Fruit fly (Drosophila melanogaster) whole organism, embryonic: ENCODE results near the gene CG1463.

Source experiments
- Awh ChIP-seq: fragments of 200-800 bp; sonication (Bioruptor generic); IDR thresholded peaks from 2 replicates; pipeline ENCODE4, ENCODE4 v1.3.6; 2022; ENCODE audit warnings: missing biosample characterization, missing genetic modification characterization
- CG10209 ChIP-seq: fragments of 200-800 bp; sonication (Bioruptor generic); optimal IDR thresholded peaks from 3 replicates; lab custom pipeline; 2017; ENCODE audit warnings: missing biosample characterization, mild to moderate bottlenecking, missing genetic modification characterization, missing genetic modification reagents
- CG11247 ChIP-seq: fragments of 200-800 bp; sonication (Bioruptor generic); IDR thresholded peaks from 2 replicates; pipeline ENCODE4 v1.3.6; 2022; ENCODE audit warnings: missing biosample characterization, missing genetic modification characterization
- CG12071 ChIP-seq: fragments of 200-800 bp; sonication (Bioruptor generic); optimal IDR thresholded peaks from 3 replicates; lab custom pipeline; 2018; ENCODE audit warnings: missing biosample characterization, mild to moderate bottlenecking, missing genetic modification characterization
- CG12155 ChIP-seq: fragments of 200-800 bp; sonication (Bioruptor generic); optimal IDR thresholded peaks from 3 replicates; lab custom pipeline; 2016; ENCODE audit warnings: missing biosample characterization, missing genetic modification characterization
- CG12942 ChIP-seq: fragments of 200-800 bp; sonication (Bioruptor generic); optimal IDR thresholded peaks from 3 replicates; lab custom pipeline; 2016; ENCODE audit warnings: missing biosample characterization, missing genetic modification characterization
- CG14965 ChIP-seq: fragments of 200-800 bp; sonication (Bioruptor generic); optimal IDR thresholded peaks from 2 replicates; lab custom pipeline; 2016; ENCODE audit warnings: missing biosample characterization, missing genetic modification characterization, borderline replicate concordance
- CG15269 ChIP-seq: fragments of 200-800 bp; sonication (Bioruptor generic); optimal IDR thresholded peaks from 2 replicates; lab custom pipeline; 2018; ENCODE audit warnings: missing biosample characterization, mild to moderate bottlenecking, missing genetic modification characterization, moderate library complexity
- CG15601 ChIP-seq: fragments of 200-800 bp; sonication (Bioruptor generic); optimal IDR thresholded peaks from 3 replicates; lab custom pipeline; 2019; ENCODE audit warnings: missing biosample characterization, mild to moderate bottlenecking, missing genetic modification characterization, moderate library complexity
- CG16779 ChIP-seq: fragments of 200-800 bp; sonication (Bioruptor generic); IDR thresholded peaks from 2 replicates; pipeline ENCODE4 v1.3.6; 2022; ENCODE audit warnings: missing biosample characterization, missing genetic modification characterization
- CG16815 ChIP-seq: fragments of 200-800 bp; sonication (Bioruptor generic); optimal IDR thresholded peaks from 3 replicates; lab custom pipeline; 2017; ENCODE audit warnings: missing biosample characterization, mild to moderate bottlenecking, missing genetic modification characterization
- CG2712 ChIP-seq: fragments of 200-800 bp; optimal IDR thresholded peaks from 3 replicates; lab custom pipeline; 2019; ENCODE audit warnings: missing biosample characterization, mild to moderate bottlenecking, missing genetic modification characterization, moderate library complexity
- CG30431 ChIP-seq: fragments of 200-800 bp; sonication (Bioruptor generic); optimal IDR thresholded peaks from 2 replicates; lab custom pipeline; 2017; ENCODE audit warnings: missing biosample characterization, missing genetic modification characterization
- CG3847 ChIP-seq: fragments of 200-800 bp; sonication (Bioruptor generic); IDR thresholded peaks from 2 replicates; pipeline ENCODE4 v1.3.6; 2022; ENCODE audit warnings: missing biosample characterization, missing genetic modification characterization
- CG4707 ChIP-seq: fragments of 200-800 bp; sonication (Bioruptor generic); optimal IDR thresholded peaks from 2 replicates; lab custom pipeline; 2018; ENCODE audit warnings: missing biosample characterization, mild to moderate bottlenecking, missing genetic modification characterization, moderate library complexity
- CG4730 ChIP-seq: fragments of 200-800 bp; sonication (Bioruptor generic); IDR thresholded peaks from 2 replicates; pipeline ENCODE4 v1.3.6; 2022; ENCODE audit warnings: missing biosample characterization, missing genetic modification characterization
- CG5180 ChIP-seq: fragments of 200-800 bp; sonication (Bioruptor generic); optimal IDR thresholded peaks from 3 replicates; lab custom pipeline; 2017; ENCODE audit warnings: missing biosample characterization, missing genetic modification characterization, mild to moderate bottlenecking, moderate library complexity, missing genetic modification reagents
- CG6175 ChIP-seq: fragments of 200-800 bp; sonication (Bioruptor generic); IDR thresholded peaks from 3 replicates; pipeline ENCODE4 v1.3.6; 2022; ENCODE audit warnings: missing biosample characterization, missing genetic modification characterization
- CG6272 ChIP-seq: fragments of 200-800 bp; sonication (Bioruptor generic); IDR thresholded peaks from 2 replicates; pipeline ENCODE4 v1.3.6; 2022; ENCODE audit warnings: missing biosample characterization, missing genetic modification characterization
- CG6689 ChIP-seq: fragments of 200-800 bp; sonication (Bioruptor generic); IDR thresholded peaks from 2 replicates; pipeline ENCODE4 v1.3.6; 2022; ENCODE audit warnings: missing biosample characterization, missing genetic modification characterization
- CG7357 ChIP-seq: fragments of 200-800 bp; sonication (Bioruptor generic); IDR thresholded peaks from 3 replicates; pipeline ENCODE4 v1.3.6; 2022; ENCODE audit warnings: missing biosample characterization, missing genetic modification characterization
- CG8281 ChIP-seq: fragments of 200-800 bp; sonication (Bioruptor generic); optimal IDR thresholded peaks from 2 replicates; lab custom pipeline; 2018; ENCODE audit warnings: missing biosample characterization, mild to moderate bottlenecking, missing genetic modification characterization, moderate library complexity
- D19A ChIP-seq: fragments of 200-800 bp; optimal IDR thresholded peaks from 3 replicates; lab custom pipeline; 2019; ENCODE audit warnings: missing biosample characterization, mild to moderate bottlenecking, missing genetic modification characterization, moderate library complexity
- Dad ChIP-seq: fragments of 200-800 bp; sonication (Bioruptor generic); optimal IDR thresholded peaks from 3 replicates; lab custom pipeline; 2016; ENCODE audit warnings: missing biosample characterization, missing genetic modification characterization
- Fer2 ChIP-seq: fragments of 200-800 bp; sonication (Bioruptor generic); optimal IDR thresholded peaks from 2 replicates; lab custom pipeline; 2018; ENCODE audit warnings: missing biosample characterization, mild to moderate bottlenecking, missing genetic modification characterization, moderate library complexity
- H15 ChIP-seq: fragments of 200-800 bp; sonication (Bioruptor generic); IDR thresholded peaks from 3 replicates; pipeline ENCODE4 v1.3.6; 2022; ENCODE audit warnings: missing biosample characterization, missing genetic modification characterization
- HHEX ChIP-seq: fragments of 200-800 bp; sonication (Bioruptor generic); optimal IDR thresholded peaks from 3 replicates; lab custom pipeline; 2017; ENCODE audit warnings: missing biosample characterization, mild to moderate bottlenecking, missing genetic modification characterization, missing genetic modification reagents
- Kr ChIP-seq: fragments of 200-800 bp; sonication (Bioruptor generic); optimal IDR thresholded peaks from 2 replicates; lab custom pipeline; 2017; ENCODE audit warnings: missing biosample characterization, mild to moderate bottlenecking, missing genetic modification characterization
- Lhr ChIP-seq: fragments of 200-800 bp; sonication (Bioruptor generic); optimal IDR thresholded peaks from 3 replicates; lab custom pipeline; 2017; ENCODE audit warnings: mild to moderate bottlenecking, missing biosample characterization, missing genetic modification reagents, missing genetic modification characterization
- Oli ChIP-seq: fragments of 200-800 bp; sonication (Bioruptor generic); optimal IDR thresholded peaks from 2 replicates; lab custom pipeline; 2018; ENCODE audit warnings: missing biosample characterization, mild to moderate bottlenecking, missing genetic modification characterization, moderate library complexity
- Xrp1 ChIP-seq: fragments of 200-800 bp; sonication (Bioruptor generic); IDR thresholded peaks from 2 replicates; pipeline ENCODE4 v1.3.6; 2022; ENCODE audit warnings: missing biosample characterization, missing genetic modification characterization
- YL-1 ChIP-seq: fragments of 200-800 bp; sonication (Bioruptor generic); optimal IDR thresholded peaks from 3 replicates; lab custom pipeline; 2017; ENCODE audit warnings: missing biosample characterization, mild to moderate bottlenecking, missing genetic modification characterization
- bigmax ChIP-seq: fragments of 200-800 bp; sonication (Bioruptor generic); optimal IDR thresholded peaks from 2 replicates; lab custom pipeline; 2018; ENCODE audit warnings: missing biosample characterization, mild to moderate bottlenecking, missing genetic modification characterization
- chinmo ChIP-seq: fragments of 200-800 bp; sonication (Bioruptor generic); IDR thresholded peaks from 4 replicates; pipeline ENCODE4 v1.3.6; 2022; ENCODE audit warnings: missing biosample characterization, missing genetic modification characterization; ENCODE audit not compliant: partially characterized antibody
- da ChIP-seq: fragments of 200-800 bp; sonication (Bioruptor generic); optimal IDR thresholded peaks from 2 replicates; lab custom pipeline; 2016; ENCODE audit warnings: missing biosample characterization, missing genetic modification characterization
- fd64A ChIP-seq: fragments of 200-800 bp; sonication (Bioruptor generic); optimal IDR thresholded peaks from 3 replicates; lab custom pipeline; 2018; ENCODE audit warnings: missing biosample characterization, mild to moderate bottlenecking, missing genetic modification characterization
- fu2 ChIP-seq: fragments of 200-800 bp; sonication (Bioruptor generic); optimal IDR thresholded peaks from 2 replicates; lab custom pipeline; 2016; ENCODE audit warnings: missing biosample characterization, missing genetic modification characterization
- her ChIP-seq: fragments of 200-800 bp; sonication (Bioruptor generic); optimal IDR thresholded peaks from 2 replicates; lab custom pipeline; 2016; ENCODE audit warnings: missing biosample characterization, missing genetic modification characterization
- hth ChIP-seq: fragments of >200 bp; optimal IDR thresholded peaks from 2 replicates; lab custom pipeline; 2017; ENCODE audit warnings: inconsistent platforms
- kay ChIP-seq: fragments of 200-800 bp; sonication (Bioruptor generic); optimal IDR thresholded peaks from 2 replicates; lab custom pipeline; 2016; ENCODE audit warnings: missing biosample characterization, missing genetic modification characterization
- luna ChIP-seq: fragments of 200-800 bp; sonication (Bioruptor generic); optimal IDR thresholded peaks from 2 replicates; lab custom pipeline; 2016; ENCODE audit warnings: missing biosample characterization, missing genetic modification characterization
- maf-S ChIP-seq: fragments of 200-800 bp; sonication (Bioruptor generic); optimal IDR thresholded peaks from 2 replicates; lab custom pipeline; 2016; ENCODE audit warnings: missing biosample characterization, missing genetic modification characterization
- onecut ChIP-seq: fragments of 200-800 bp; sonication (Bioruptor generic); IDR thresholded peaks from 2 replicates; pipeline ENCODE4 v1.3.6; 2022; ENCODE audit warnings: missing biosample characterization, missing genetic modification characterization
- org-1 ChIP-seq: fragments of 200-800 bp; sonication (Bioruptor generic); optimal IDR thresholded peaks from 2 replicates; lab custom pipeline; 2017; ENCODE audit warnings: missing biosample characterization, missing genetic modification characterization
- pfk ChIP-seq: fragments of 200-800 bp; sonication (Bioruptor generic); optimal IDR thresholded peaks from 2 replicates; lab custom pipeline; 2018; ENCODE audit warnings: missing biosample characterization, mild to moderate bottlenecking, missing genetic modification characterization, moderate library complexity
- prd ChIP-seq, 3 experiments: fragments of >200 bp in 2 of 3; fragments of 200-800 bp in 1 of 3; sonication (Bioruptor generic) in 1 of 3; optimal IDR thresholded peaks in 2 of 3; IDR thresholded peaks in 1 of 3; 2 replicates in 2 of 3; 3 replicates in 1 of 3; pipeline versions ENCODE4 v1.3.6 to Lab custom; 2017 to 2022; ENCODE audit warnings: missing biosample characterization in 1 of 3, missing genetic modification characterization in 1 of 3
- sens-2 ChIP-seq: fragments of 200-800 bp; sonication (Bioruptor generic); IDR thresholded peaks from 2 replicates; pipeline ENCODE4 v1.3.6; 2022; ENCODE audit warnings: missing biosample characterization, missing genetic modification characterization
- sima ChIP-seq: fragments of 200-800 bp; sonication (Bioruptor generic); optimal IDR thresholded peaks from 2 replicates; lab custom pipeline; 2016; ENCODE audit warnings: missing biosample characterization, missing genetic modification characterization
- tap ChIP-seq: fragments of 200-800 bp; optimal IDR thresholded peaks from 3 replicates; lab custom pipeline; 2019; ENCODE audit warnings: missing biosample characterization, mild to moderate bottlenecking, missing genetic modification characterization, moderate library complexity
- twi ChIP-seq: fragments of 200-800 bp; optimal IDR thresholded peaks from 2 replicates; lab custom pipeline; 2019; ENCODE audit warnings: missing biosample characterization, mild to moderate bottlenecking, missing genetic modification characterization, moderate library complexity

Gene CG1463

DNA sequence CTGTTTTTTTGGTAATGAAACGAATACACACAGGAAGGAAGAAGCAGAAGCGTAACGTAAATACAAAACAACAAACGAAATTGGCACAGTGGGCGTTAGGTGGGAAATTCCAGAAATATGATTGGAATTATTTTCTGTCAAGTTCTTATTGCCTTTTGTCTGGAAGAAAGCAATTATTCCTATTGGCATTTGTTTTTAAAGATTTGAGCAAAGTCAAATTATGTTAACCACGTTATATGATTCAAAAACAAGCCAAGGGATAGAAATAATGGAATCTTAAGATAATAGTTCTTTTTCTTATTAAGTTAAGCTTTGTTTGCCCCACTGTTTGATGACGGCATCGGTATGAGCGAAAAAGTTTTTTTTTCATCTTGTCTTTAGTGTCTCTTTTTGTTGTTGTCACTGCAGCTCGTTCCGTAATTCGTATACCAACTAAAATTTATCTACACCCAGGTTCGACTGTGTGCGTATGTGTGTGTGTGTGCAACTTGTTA is 31.9 kb downstream of the CG1463 start (continued):
- peak; percentile 73 for TF ChIP-seq Lhr (GFP tag; lab: Kevin White, UChicago)
- peak; percentile 94 for TF ChIP-seq CG6689
- peak; percentile 87 for TF ChIP-seq kay (GFP tag; lab: Kevin White, UChicago)
- peak; percentile 96 for TF ChIP-seq org-1 (GFP tag; lab: Kevin White, UChicago)
- peak; percentile 71 for TF ChIP-seq luna (GFP tag; lab: Kevin White, UChicago)
- TF ChIP-seq sima, result peak; percentile 86
- peak; percentile 73 for TF ChIP-seq CG14965 (GFP tag; lab: Kevin White, UChicago)
- peak; percentile 96 for TF ChIP-seq CG10209 (GFP tag; lab: Kevin White, UChicago)
- peak; percentile 91 for TF ChIP-seq da
- TF ChIP-seq CG5180 (GFP tag; lab: Kevin White, UChicago), result peak; percentile 86
- TF ChIP-seq bigmax (GFP tag; lab: Kevin White, UChicago), result peak; percentile 23
- TF ChIP-seq CG4707 (GFP tag; lab: Kevin White, UChicago), result peak; percentile 92
- peak; percentile 96 for TF ChIP-seq HHEX (GFP tag; lab: Kevin White, UChicago)
- peak; percentile 84 for TF ChIP-seq onecut (GFP tag; lab: Robert Waterston, UW)
- TF ChIP-seq YL-1 (GFP tag; lab: Kevin White, UChicago), result peak; percentile 85
- peak; percentile 81 for TF ChIP-seq CG11247
- peak; percentile 98 for TF ChIP-seq CG15269 (tag; lab: Kevin White, UChicago)
- TF ChIP-seq sens-2 (GFP tag; lab: Robert Waterston, UW), result peak; percentile 73
- TF ChIP-seq CG12071 (GFP tag; lab: Kevin White, UChicago), result peak; percentile 92
- peak; percentile 97 for TF ChIP-seq Oli (tag; lab: Kevin White, UChicago)
- peak; percentile 93 for TF ChIP-seq Dad (GFP tag; lab: Kevin White, UChicago)
- TF ChIP-seq H15 (GFP tag; lab: Robert Waterston, UW), result peak; percentile 86
- peak; percentile 82 for TF ChIP-seq CG8281
- peak; percentile 88 for TF ChIP-seq CG16815 (GFP tag; lab: Kevin White, UChicago)
- no peak for TF ChIP-seq Kr
- peak; percentile 95 for TF ChIP-seq maf-S
- peak; percentile 72; the same call in 2 of the 3 replicates for TF ChIP-seq CG6175 (GFP tag; lab: Robert Waterston, UW)
- peak; percentile 89 for TF ChIP-seq Fer2 (tag; lab: Kevin White, UChicago)
- TF ChIP-seq twi (tag; lab: Kevin White, UChicago), result peak; percentile 77
- peak; percentile 91 for TF ChIP-seq CG30431 (GFP tag; lab: Kevin White, UChicago)
- TF ChIP-seq Awh (GFP tag; lab: Robert Waterston, UW), result peak; percentile 91
- peak; percentile 93 for TF ChIP-seq her (GFP tag; lab: Kevin White, UChicago)
- TF ChIP-seq CG3847, result peak; percentile 93
- peak; percentile 94 for TF ChIP-seq tap (tag; lab: Kevin White, UChicago)
- peak; percentile 88 for TF ChIP-seq CG12942 (GFP tag; lab: Kevin White, UChicago)
- peak; percentile 89 for TF ChIP-seq D19A (tag; lab: Kevin White, UChicago)
- peak; percentile 96 for TF ChIP-seq fu2 (GFP tag; lab: Kevin White, UChicago)
- peak; percentile 80 for TF ChIP-seq CG6272 (GFP tag; lab: Robert Waterston, UW)
- no peak for TF ChIP-seq prd (optimal IDR thresholded peaks at IDR 0.05; lab: Kevin White, UChicago)
- peak; percentile 93 for TF ChIP-seq prd (GFP tag; IDR thresholded peaks at IDR 0.05; lab: Robert Waterston, UW)
- TF ChIP-seq hth (lab: Kevin White, UChicago), result no peak
- no peak for TF ChIP-seq chinmo
- peak; percentile 86 for TF ChIP-seq CG4730
- TF ChIP-seq CG2712 (tag; lab: Kevin White, UChicago), result peak; percentile 95
- peak; percentile 92 for TF ChIP-seq CG12155
- TF ChIP-seq fd64A (GFP tag; lab: Kevin White, UChicago), result peak; percentile 78
- TF ChIP-seq pfk, result no peak
- TF ChIP-seq CG15601 (tag; lab: Kevin White, UChicago), result peak; percentile 84
- peak; percentile 84 for TF ChIP-seq CG16779
- TF ChIP-seq Xrp1 (GFP tag; lab: Robert Waterston, UW), result peak; percentile 91
- peak; percentile 86 for TF ChIP-seq CG7357
